Worm (Caenorhabditis elegans) whole organism, midembryonic: ENCODE results near the gene ZK856.19.

Source experiments
- flt-1 ChIP-seq: fragments of 200-800 bp; sonication (Bioruptor generic); IDR thresholded peaks from 2 replicates; pipeline ENCODE4 v1.3.6; 2022; ENCODE audit warnings: missing genetic modification characterization, missing compliant biosample characterization
- klf-2 ChIP-seq: fragments of 200-800 bp; sonication (Bioruptor generic); conservative IDR thresholded peaks from 2 replicates; pipeline ENCODE4 v1.3.6; 2022; ENCODE audit warnings: missing genetic modification reagents, missing genetic modification characterization, missing compliant biosample characterization
- tab-1 ChIP-seq: fragments of 200-800 bp; sonication (Bioruptor generic); IDR thresholded peaks from 2 replicates; pipeline ENCODE4 v1.3.6; 2022; ENCODE audit warnings: missing genetic modification characterization, missing compliant biosample characterization
- ztf-29 ChIP-seq: fragments of 200-800 bp; sonication (Bioruptor generic); IDR thresholded peaks from 2 replicates; pipeline ENCODE4 v1.3.6; 2022; ENCODE audit warnings: missing genetic modification reagents, missing genetic modification characterization, missing compliant biosample characterization

ce11 chrV:10247673-10248239, 43.0 kb upstream of the ZK856.19 start:
- no peak for TF ChIP-seq klf-2
- no peak for TF ChIP-seq tab-1 (GFP tag; lab: Robert Waterston, UW)
- no peak for TF ChIP-seq flt-1
- TF ChIP-seq ztf-29 (GFP tag; lab: Robert Waterston, UW) = no peak
